Worm (Caenorhabditis elegans) whole organism, L1 larva: ENCODE data around the gene srh-303.

ENCODE experiments used
- C16A3.4 ChIP-seq: fragments of 150-350 bp; optimal IDR thresholded peaks from 2 replicates; lab custom pipeline; 2014; ENCODE audit warnings: missing biosample characterization, missing genetic modification characterization
- C34B4.2 ChIP-seq: sonication (generic microtip); optimal IDR thresholded peaks from 2 replicates; lab custom pipeline; 2017; ENCODE audit warnings: mild to moderate bottlenecking, missing genetic modification characterization, missing compliant biosample characterization
- aha-1 ChIP-seq: fragments of 150-350 bp; optimal IDR thresholded peaks from 2 replicates; lab custom pipeline; 2014; ENCODE audit warnings: missing biosample characterization, missing genetic modification characterization
- aly-2 ChIP-seq: fragments of 150-350 bp; optimal IDR thresholded peaks from 2 replicates; lab custom pipeline; 2014; ENCODE audit warnings: missing biosample characterization, missing genetic modification characterization
- ceh-63 ChIP-seq: fragments of 200-800 bp; sonication (Bioruptor generic); optimal IDR thresholded peaks from 2 replicates; lab custom pipeline; 2018; ENCODE audit warnings: mild to moderate bottlenecking, missing genetic modification characterization, missing compliant biosample characterization
- ceh-8 ChIP-seq: fragments of 200-800 bp; sonication (Bioruptor generic); optimal IDR thresholded peaks from 2 replicates; lab custom pipeline; 2018; ENCODE audit warnings: mild to moderate bottlenecking, missing genetic modification characterization, moderate library complexity, missing compliant biosample characterization
- ceh-90 ChIP-seq: sonication (generic microtip); optimal IDR thresholded peaks from 2 replicates; lab custom pipeline; 2016; ENCODE audit warnings: missing genetic modification characterization, missing compliant biosample characterization
- dpl-1 ChIP-seq, 3 experiments: fragments of 150-350 bp in 2 of 3; sonication (generic microtip) in 1 of 3; optimal IDR thresholded peaks; 2 replicates each; lab custom pipeline; 2014 to 2017; ENCODE audit warnings: missing biosample characterization in 3 of 3, missing genetic modification characterization in 3 of 3, missing genetic modification reagents in 3 of 3
- egl-13 ChIP-seq: sonication (generic microtip); optimal IDR thresholded peaks from 2 replicates; lab custom pipeline; 2016; ENCODE audit warnings: missing genotype, missing genetic modification reagents, missing genetic modification characterization, missing compliant biosample characterization
- egl-27 ChIP-seq, 2 experiments: fragments of 150-350 bp in 1 of 2; sonication (generic microtip); optimal IDR thresholded peaks; 3 replicates each; lab custom pipeline; 2017 to 2018; ENCODE audit warnings: missing biosample characterization in 2 of 2, missing genetic modification characterization in 2 of 2, missing genetic modification reagents in 2 of 2
- fkh-4 ChIP-seq: sonication (generic microtip); optimal IDR thresholded peaks from 2 replicates; lab custom pipeline; 2016; ENCODE audit warnings: missing compliant biosample characterization, missing genetic modification characterization, borderline replicate concordance
- fkh-8 ChIP-seq: sonication (generic microtip); optimal IDR thresholded peaks from 2 replicates; lab custom pipeline; 2016; ENCODE audit warnings: mild to moderate bottlenecking, missing genetic modification characterization, missing compliant biosample characterization
- grh-1 ChIP-seq: fragments of 200-800 bp; sonication (Bioruptor generic); IDR thresholded peaks from 2 replicates; pipeline ENCODE4 v1.3.6; 2022; ENCODE audit warnings: missing genetic modification reagents, missing genetic modification characterization, missing compliant biosample characterization
- hlh-17 ChIP-seq: fragments of 200-800 bp; sonication (Bioruptor generic); optimal IDR thresholded peaks from 2 replicates; lab custom pipeline; 2018; ENCODE audit warnings: missing genetic modification characterization, mild to moderate bottlenecking, missing compliant biosample characterization, moderate library complexity, borderline replicate concordance
- hlh-4 ChIP-seq: sonication (generic microtip); optimal IDR thresholded peaks from 2 replicates; lab custom pipeline; 2016; ENCODE audit warnings: mild to moderate bottlenecking, missing genetic modification characterization, missing compliant biosample characterization
- hpl-2 ChIP-seq: fragments of 150-350 bp; optimal IDR thresholded peaks from 2 replicates; lab custom pipeline; 2014; ENCODE audit warnings: missing biosample characterization, missing genetic modification reagents, missing genetic modification characterization
- isw-1 ChIP-seq: fragments of 200-800 bp; sonication (Bioruptor generic); IDR thresholded peaks from 2 replicates; pipeline ENCODE4 v1.3.6; 2022; ENCODE audit warnings: missing genetic modification characterization, missing compliant biosample characterization
- lin-13 ChIP-seq: fragments of 150-350 bp; optimal IDR thresholded peaks from 2 replicates; lab custom pipeline; 2014; ENCODE audit warnings: missing biosample characterization, missing genetic modification reagents, missing genetic modification characterization
- lin-15B ChIP-seq: fragments of 150-350 bp; sonication (generic microtip); optimal IDR thresholded peaks from 3 replicates; lab custom pipeline; 2014; ENCODE audit warnings: missing biosample characterization, missing genetic modification characterization
- lir-3 ChIP-seq: sonication (generic microtip); optimal IDR thresholded peaks from 2 replicates; lab custom pipeline; 2016; ENCODE audit warnings: mild to moderate bottlenecking, missing genetic modification characterization, moderate library complexity, missing compliant biosample characterization; ENCODE audit not compliant: poor library complexity
- lsy-2 ChIP-seq, 2 experiments: fragments of 150-350 bp; optimal IDR thresholded peaks; 2 replicates each; lab custom pipeline; 2014; ENCODE audit warnings: missing biosample characterization in 2 of 2, missing genetic modification characterization in 2 of 2
- mab-9 ChIP-seq: fragments of 200-800 bp; sonication (Bioruptor generic); IDR thresholded peaks from 2 replicates; pipeline ENCODE4 v1.3.6; 2022; ENCODE audit warnings: missing genetic modification reagents, missing genetic modification characterization, missing compliant biosample characterization
- mdl-1 ChIP-seq, 2 experiments: fragments of 150-350 bp; optimal IDR thresholded peaks; 2 replicates each; lab custom pipeline; 2014 to 2017; ENCODE audit warnings: missing biosample characterization in 2 of 2, missing genetic modification characterization in 2 of 2, inconsistent platforms in 1 of 2
- mef-2 ChIP-seq: fragments of 150-350 bp; optimal IDR thresholded peaks from 2 replicates; lab custom pipeline; 2014; ENCODE audit warnings: missing biosample characterization, missing genetic modification characterization
- mep-1 ChIP-seq: fragments of 150-350 bp; optimal IDR thresholded peaks from 2 replicates; lab custom pipeline; 2014; ENCODE audit warnings: missing biosample characterization, missing genetic modification characterization
- nhr-11 ChIP-seq: fragments of 150-350 bp; optimal IDR thresholded peaks from 2 replicates; lab custom pipeline; 2014; ENCODE audit warnings: missing biosample characterization, missing genetic modification characterization
- nhr-19 ChIP-seq: fragments of 200-800 bp; sonication (Bioruptor generic); conservative IDR thresholded peaks from 2 replicates; pipeline ENCODE4 v1.3.6; 2022; ENCODE audit warnings: missing genetic modification characterization, missing compliant biosample characterization
- nhr-237 ChIP-seq: fragments of 150-350 bp; optimal IDR thresholded peaks from 2 replicates; lab custom pipeline; 2014; ENCODE audit warnings: missing biosample characterization, missing genetic modification characterization
- nhr-28 ChIP-seq: fragments of 150-350 bp; optimal IDR thresholded peaks from 2 replicates; lab custom pipeline; 2014; ENCODE audit warnings: missing biosample characterization, missing genetic modification characterization
- nhr-47 ChIP-seq: sonication (generic microtip); optimal IDR thresholded peaks from 2 replicates; lab custom pipeline; 2016; ENCODE audit warnings: mild to moderate bottlenecking, missing genetic modification characterization, moderate library complexity, missing compliant biosample characterization
- nhr-90 ChIP-seq: sonication (generic microtip); optimal IDR thresholded peaks from 2 replicates; lab custom pipeline; 2016; ENCODE audit warnings: mild to moderate bottlenecking, missing genetic modification characterization, missing compliant biosample characterization; ENCODE audit not compliant: poor library complexity
- skn-1 ChIP-seq: fragments of 150-350 bp; optimal IDR thresholded peaks from 2 replicates; lab custom pipeline; 2014; ENCODE audit warnings: missing biosample characterization, missing genetic modification characterization
- sox-4 ChIP-seq: sonication (generic microtip); optimal IDR thresholded peaks from 2 replicates; lab custom pipeline; 2016; ENCODE audit warnings: missing genetic modification characterization, missing compliant biosample characterization
- zag-1 ChIP-seq: fragments of 150-350 bp; optimal IDR thresholded peaks from 2 replicates; lab custom pipeline; 2014; ENCODE audit warnings: missing biosample characterization, missing genetic modification characterization

srh-303 gene

ce11 chrV:17790191-17790590 is 41.3 kb upstream of the srh-303 start, which contains the start of gene srh-290:
Gene srh-290 (plus strand): TSS chrV:17790491.
- TF ChIP-seq nhr-90 (tag; lab: Kevin White, UChicago) (no peak), isw-1 (GFP tag; lab: Robert Waterston, UW) (no peak)
- TF ChIP-seq, all 84 proteins: peak for 0

- no peak for TF ChIP-seq nhr-237 (tag; lab: Kevin White, UChicago)
- TF ChIP-seq ceh-63 = no peak
- no peak for TF ChIP-seq zag-1 (tag; lab: Kevin White, UChicago)
- TF ChIP-seq lsy-2 (tag; optimal IDR thresholded peaks at IDR 0.05; lab: Kevin White, UChicago) = no peak
- no peak for TF ChIP-seq mab-9 (GFP tag; lab: Robert Waterston, UW)
- TF ChIP-seq lin-15B (tag; lab: Kevin White, UChicago) = no peak
- no peak for TF ChIP-seq sox-4 (tag; lab: Kevin White, UChicago)
- TF ChIP-seq C16A3.4 = no peak
- TF ChIP-seq nhr-19 (GFP tag; lab: Robert Waterston, UW) = no peak
- TF ChIP-seq mdl-1 (tag; optimal IDR thresholded peaks at IDR 0.05; lab: Kevin White, UChicago) = no peak
Observed at ce11 chrV:17793986-17794385, 37.5 kb upstream of the srh-303 start, which contains the start of gene srh-289. Gene srh-289 (minus strand): TSS chrV:17794086.

ce11 chrV:17795655-17796054 is 35.8 kb upstream of the srh-303 start, which contains the start of gene srh-288:
Gene srh-288 (minus strand): TSS chrV:17795755.
- no peak for TF ChIP-seq fkh-8 (tag; lab: Kevin White, UChicago)
- TF ChIP-seq fkh-4 (tag; lab: Kevin White, UChicago) = no peak
- no peak for TF ChIP-seq ceh-90 (tag; lab: Kevin White, UChicago)
- TF ChIP-seq aly-2 (tag; lab: Kevin White, UChicago) = no peak
- no peak for TF ChIP-seq lsy-2 (tag; optimal IDR thresholded peaks at IDR 0.05; lab: Kevin White, UChicago)
- TF ChIP-seq zag-1 (tag; lab: Kevin White, UChicago) = no peak
- no peak for TF ChIP-seq mab-9 (GFP tag; lab: Robert Waterston, UW)
- no peak for TF ChIP-seq ceh-8 (GFP tag; lab: Kevin White, UChicago)

- TF ChIP-seq lin-13 (no peak), hlh-4 (no peak), C34B4.2 (tag; lab: Kevin White, UChicago) (no peak), dpl-1 (GFP tag; optimal IDR thresholded peaks at IDR 0.05; lab: Kevin White, UChicago) (no peak), nhr-237 (tag; lab: Kevin White, UChicago) (no peak), skn-1 (tag; lab: Kevin White, UChicago) (no peak), fkh-8 (tag; lab: Kevin White, UChicago) (no peak), grh-1 (no peak), lir-3 (tag; lab: Kevin White, UChicago) (no peak), egl-27 (tag; optimal IDR thresholded peaks at IDR 0.05; lab: Kevin White, UChicago) (no peak), hlh-17 (GFP tag; lab: Kevin White, UChicago) (no peak), egl-13 (tag; lab: Kevin White, UChicago) (no peak), nhr-47 (tag; lab: Kevin White, UChicago) (no peak), nhr-90 (tag; lab: Kevin White, UChicago) (no peak)
Observed at ce11 chrV:17798789-17799188, 32.7 kb upstream of the srh-303 start, which contains the start of gene srx-18. Gene srx-18 (minus strand): TSS chrV:17798889.

ce11 chrV:17800538-17800937 is 30.9 kb upstream of the srh-303 start, which contains the start of gene srh-287:
Gene srh-287 (plus strand): TSS chrV:17800838.
- TF ChIP-seq lin-15B (tag; lab: Kevin White, UChicago) (no peak), lsy-2 (tag; optimal IDR thresholded peaks at IDR 0.05; lab: Kevin White, UChicago) (no peak), fkh-4 (tag; lab: Kevin White, UChicago) (no peak), aha-1 (no peak)

- no peak for TF ChIP-seq nhr-28 (tag; lab: Kevin White, UChicago)
- TF ChIP-seq fkh-4 (tag; lab: Kevin White, UChicago) = no peak
- no peak for TF ChIP-seq hlh-4
- TF ChIP-seq hpl-2 (GFP tag; lab: Kevin White, UChicago) = no peak
- no peak for TF ChIP-seq mef-2
- TF ChIP-seq mep-1 (tag; lab: Kevin White, UChicago) = no peak
- TF ChIP-seq lin-13 = no peak
- no peak for TF ChIP-seq nhr-11 (tag; lab: Kevin White, UChicago)
Observed at ce11 chrV:17802519-17802918, 28.9 kb upstream of the srh-303 start, which contains the start of the genes Y94A7B.11 and srh-292. Gene Y94A7B.11 (minus strand): TSS chrV:17802619. Gene srh-292 (plus strand): TSS chrV:17802769.
